Fruit fly (Drosophila melanogaster) whole organism: ENCODE data around the gene Bet5.

ENCODE experiments used
- CG8478 ChIP-seq: fragments of >200 bp; optimal IDR thresholded peaks from 2 replicates; lab custom pipeline; 2018; ENCODE audit warnings: inconsistent platforms
- pan ChIP-seq: fragments of >200 bp; optimal IDR thresholded peaks from 2 replicates; lab custom pipeline; 2017
- usp ChIP-seq: fragments of >200 bp; optimal IDR thresholded peaks from 2 replicates; lab custom pipeline; 2017; ENCODE audit warnings: missing biosample characterization, missing genetic modification characterization, mixed read lengths

DNA sequence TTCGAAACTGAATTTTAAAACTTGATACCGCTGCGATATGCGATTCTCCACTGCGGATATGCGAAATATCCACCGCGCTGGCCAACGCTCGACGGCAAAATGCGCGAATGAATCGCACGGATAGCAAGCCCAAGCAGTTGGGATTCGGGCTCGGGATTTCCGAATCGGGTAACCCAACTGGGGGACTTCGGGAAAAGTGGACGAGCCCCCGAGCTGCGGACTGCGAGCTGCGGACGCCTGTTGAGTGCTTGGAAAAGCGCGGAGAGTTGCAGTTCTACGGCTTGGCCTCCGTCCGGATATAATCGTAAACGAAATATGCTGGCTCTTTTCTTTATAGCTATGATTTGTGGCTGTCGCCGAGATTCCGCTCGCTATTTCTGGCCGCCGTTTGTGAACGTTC lies 30.5 kb upstream of the Bet5 start, which contains the start of gene AdoR:
- no peak for TF ChIP-seq usp
- TF ChIP-seq CG8478, result no peak
- TF ChIP-seq pan (lab: Kevin White, UChicago), result no peak
